Worm (Caenorhabditis elegans): ENCODE results near the gene gab-1.

ce11 chrIII:12784854-12785253 lies 5.3 kb upstream of the gab-1 start, which contains the start of gene lgc-37:
- TF ChIP-seq ces-1 (GFP tag; optimal IDR thresholded peaks at IDR 0.05): no peak
- TF ChIP-seq snpc-4 (tag; optimal IDR thresholded peaks at IDR 0.05): no peak
- no peak for TF ChIP-seq elt-3 (tag; optimal IDR thresholded peaks at IDR 0.05)
- no peak for TF ChIP-seq elt-1 (tag; optimal IDR thresholded peaks at IDR 0.05; ENCODE audit: borderline replicate concordance, insufficient read depth)
- TF ChIP-seq mls-2 (tag; optimal IDR thresholded peaks at IDR 0.05): no peak
- TF ChIP-seq unc-62 (GFP tag; optimal IDR thresholded peaks at IDR 0.05): no peak
- TF ChIP-seq sem-2 (GFP tag; optimal IDR thresholded peaks at IDR 0.05): no peak
- TF ChIP-seq unc-120 (tag; optimal IDR thresholded peaks at IDR 0.05; ENCODE audit: poor library complexity, severe bottlenecking): no peak
- TF ChIP-seq pha-4 (tag; optimal IDR thresholded peaks at IDR 0.05): no peak
- no peak for TF ChIP-seq unc-39 (tag; optimal IDR thresholded peaks at IDR 0.05)
- TF ChIP-seq blmp-1 (tag; optimal IDR thresholded peaks at IDR 0.05): no peak
- TF ChIP-seq mep-1 (tag; optimal IDR thresholded peaks at IDR 0.05): no peak
- TF ChIP-seq hlh-1 (tag; optimal IDR thresholded peaks at IDR 0.05): no peak
- no peak for TF ChIP-seq ceh-43 (GFP tag; optimal IDR thresholded peaks at IDR 0.05)
